Fruit fly (Drosophila melanogaster) whole organism, embryonic: ENCODE data around the gene Art3.

Experiments used
- ATbp ChIP-seq: fragments of 200-800 bp; sonication (Bioruptor generic); optimal IDR thresholded peaks from 2 replicates; lab custom pipeline; 2017; ENCODE audit warnings: missing biosample characterization, mild to moderate bottlenecking, missing genetic modification characterization, missing genetic modification reagents
- CG10366 ChIP-seq: fragments of 200-800 bp; sonication (Bioruptor generic); IDR thresholded peaks from 2 replicates; pipeline ENCODE4 v1.3.6; 2022; ENCODE audit warnings: missing biosample characterization, missing genetic modification characterization
- CG10462 ChIP-seq: fragments of 200-800 bp; sonication (Bioruptor generic); optimal IDR thresholded peaks from 2 replicates; lab custom pipeline; 2016; ENCODE audit warnings: missing biosample characterization, missing genetic modification characterization
- CG10959 ChIP-seq: fragments of 200-800 bp; sonication (Bioruptor generic); IDR thresholded peaks from 2 replicates; pipeline ENCODE4 v1.3.6; 2022; ENCODE audit warnings: missing biosample characterization, missing genetic modification characterization
- CG11085 ChIP-seq: fragments of 200-800 bp; sonication (Bioruptor generic); IDR thresholded peaks from 2 replicates; pipeline ENCODE4 v1.3.6; 2022; ENCODE audit warnings: missing biosample characterization, missing genetic modification characterization
- CG11696 ChIP-seq: fragments of 200-800 bp; sonication (Bioruptor generic); IDR thresholded peaks from 2 replicates; pipeline ENCODE4 v1.3.6; 2022; ENCODE audit warnings: missing biosample characterization, missing genetic modification characterization
- CG14860 ChIP-seq: fragments of 200-800 bp; sonication (Bioruptor generic); IDR thresholded peaks from 3 replicates; pipeline ENCODE4 v1.3.6; 2022; ENCODE audit warnings: missing biosample characterization, missing genetic modification characterization; ENCODE audit not compliant: partially characterized antibody
- CG15011 ChIP-seq: fragments of 200-800 bp; sonication (Bioruptor generic); optimal IDR thresholded peaks from 3 replicates; lab custom pipeline; 2018; ENCODE audit warnings: missing biosample characterization, mild to moderate bottlenecking, missing genetic modification characterization
- CG16779 ChIP-seq: fragments of 200-800 bp; sonication (Bioruptor generic); IDR thresholded peaks from 2 replicates; pipeline ENCODE4 v1.3.6; 2022; ENCODE audit warnings: missing biosample characterization, missing genetic modification characterization
- CG17186 ChIP-seq: fragments of 200-800 bp; sonication (Bioruptor generic); optimal IDR thresholded peaks from 3 replicates; lab custom pipeline; 2017; ENCODE audit warnings: missing biosample characterization, missing genetic modification reagents, missing genetic modification characterization
- CG2116 ChIP-seq: fragments of 200-800 bp; sonication (Bioruptor generic); optimal IDR thresholded peaks from 3 replicates; lab custom pipeline; 2018; ENCODE audit warnings: missing biosample characterization, mild to moderate bottlenecking, missing genetic modification characterization
- CG30020 ChIP-seq: fragments of 200-800 bp; optimal IDR thresholded peaks from 2 replicates; lab custom pipeline; 2019; ENCODE audit warnings: missing biosample characterization, mild to moderate bottlenecking, missing genetic modification characterization, moderate library complexity
- CG33213 ChIP-seq: fragments of 200-800 bp; sonication (Bioruptor generic); optimal IDR thresholded peaks from 3 replicates; lab custom pipeline; 2016; ENCODE audit warnings: missing biosample characterization, missing genetic modification characterization
- CG34422 ChIP-seq: fragments of 200-800 bp; sonication (Bioruptor generic); IDR thresholded peaks from 3 replicates; pipeline ENCODE4 v1.3.6; 2022; ENCODE audit warnings: missing biosample characterization, missing genetic modification characterization
- CG4282 ChIP-seq: fragments of 200-800 bp; sonication (Bioruptor generic); optimal IDR thresholded peaks from 2 replicates; lab custom pipeline; 2016; ENCODE audit warnings: missing biosample characterization, missing genetic modification characterization
- CG4328 ChIP-seq: fragments of 200-800 bp; sonication (Bioruptor generic); optimal IDR thresholded peaks from 3 replicates; lab custom pipeline; 2017; ENCODE audit warnings: missing biosample characterization, missing genetic modification reagents, missing genetic modification characterization
- CG6654 ChIP-seq: fragments of 200-800 bp; sonication (Bioruptor generic); optimal IDR thresholded peaks from 2 replicates; lab custom pipeline; 2017; ENCODE audit warnings: missing biosample characterization, mild to moderate bottlenecking, missing genetic modification characterization
- CG7745 ChIP-seq: fragments of 200-800 bp; sonication (Bioruptor generic); optimal IDR thresholded peaks from 2 replicates; lab custom pipeline; 2018; ENCODE audit warnings: missing biosample characterization, mild to moderate bottlenecking, missing genetic modification characterization, moderate library complexity
- CG7963 ChIP-seq: fragments of 200-800 bp; sonication (Bioruptor generic); IDR thresholded peaks from 3 replicates; pipeline ENCODE4 v1.3.6; 2022; ENCODE audit warnings: missing biosample characterization, missing genetic modification characterization; ENCODE audit not compliant: partially characterized antibody
- CG8290 ChIP-seq, 3 experiments: fragments of 200-800 bp; sonication (Bioruptor generic); optimal IDR thresholded peaks; 2 replicates each; lab custom pipeline; 2016 to 2019; ENCODE audit warnings: missing biosample characterization in 3 of 3, missing genetic modification characterization in 3 of 3, mild to moderate bottlenecking in 2 of 3, moderate library complexity in 1 of 3
- CG8478 ChIP-seq: fragments of >200 bp; optimal IDR thresholded peaks from 2 replicates; lab custom pipeline; 2018
- CoRest ChIP-seq: fragments of 200-800 bp; sonication (Bioruptor generic); optimal IDR thresholded peaks from 3 replicates; lab custom pipeline; 2018; ENCODE audit warnings: missing biosample characterization, mild to moderate bottlenecking, missing genetic modification characterization, moderate library complexity
- Dad ChIP-seq: fragments of 200-800 bp; sonication (Bioruptor generic); optimal IDR thresholded peaks from 3 replicates; lab custom pipeline; 2016; ENCODE audit warnings: missing biosample characterization, missing genetic modification characterization
- Ets65A ChIP-seq: fragments of 200-800 bp; sonication (Bioruptor generic); peaks from one replicate; lab custom pipeline; 2016; ENCODE audit warnings: missing biosample characterization, missing genetic modification characterization
- H2.0 ChIP-seq: fragments of 200-800 bp; sonication (Bioruptor generic); IDR thresholded peaks from 2 replicates; pipeline ENCODE4 v1.3.6; 2022; ENCODE audit warnings: missing biosample characterization, missing genetic modification characterization
- Nf-YA ChIP-seq: fragments of 200-800 bp; sonication (Bioruptor generic); IDR thresholded peaks from 2 replicates; pipeline ENCODE4 v1.3.6; 2022; ENCODE audit warnings: missing biosample characterization, missing genetic modification characterization
- Opbp ChIP-seq: fragments of 200-800 bp; sonication (Bioruptor generic); IDR thresholded peaks from 3 replicates; pipeline ENCODE4 v1.3.6; 2022; ENCODE audit warnings: missing biosample characterization, missing genetic modification characterization; ENCODE audit not compliant: partially characterized antibody
- PHDP ChIP-seq: fragments of 200-800 bp; sonication (Bioruptor generic); optimal IDR thresholded peaks from 3 replicates; lab custom pipeline; 2018; ENCODE audit warnings: missing biosample characterization, mild to moderate bottlenecking, missing genetic modification characterization, moderate library complexity
- TFAM ChIP-seq: fragments of 200-800 bp; sonication (Bioruptor generic); optimal IDR thresholded peaks from 2 replicates; lab custom pipeline; 2017; ENCODE audit warnings: missing biosample characterization, missing genetic modification characterization, inconsistent platforms
- bigmax ChIP-seq: fragments of 200-800 bp; sonication (Bioruptor generic); optimal IDR thresholded peaks from 2 replicates; lab custom pipeline; 2018; ENCODE audit warnings: missing biosample characterization, mild to moderate bottlenecking, missing genetic modification characterization
- cg ChIP-seq: fragments of 200-800 bp; sonication (Bioruptor generic); optimal IDR thresholded peaks from 3 replicates; lab custom pipeline; 2019; ENCODE audit warnings: missing biosample characterization, mild to moderate bottlenecking, missing genetic modification characterization, moderate library complexity
- corto ChIP-seq: fragments of 200-800 bp; sonication (Bioruptor generic); optimal IDR thresholded peaks from 2 replicates; lab custom pipeline; 2016; ENCODE audit warnings: missing biosample characterization, mild to moderate bottlenecking, missing genetic modification characterization, moderate library complexity
- dan ChIP-seq: fragments of 200-800 bp; sonication (Bioruptor generic); IDR thresholded peaks from 2 replicates; pipeline ENCODE4 v1.3.6; 2022; ENCODE audit warnings: missing biosample characterization, missing genetic modification characterization
- dmrt99B ChIP-seq: fragments of 200-800 bp; sonication (Bioruptor generic); optimal IDR thresholded peaks from 2 replicates; lab custom pipeline; 2018; ENCODE audit warnings: missing biosample characterization, mild to moderate bottlenecking, missing genetic modification characterization, moderate library complexity
- gce ChIP-seq: fragments of 200-800 bp; sonication (Bioruptor generic); IDR thresholded peaks from 3 replicates; pipeline ENCODE4 v1.3.6; 2022; ENCODE audit warnings: missing biosample characterization, missing genetic modification characterization
- gro ChIP-seq: fragments of 200-800 bp; sonication (Bioruptor generic); optimal IDR thresholded peaks from 2 replicates; lab custom pipeline; 2016; ENCODE audit warnings: missing biosample characterization, missing genetic modification characterization
- hbn ChIP-seq: fragments of 200-800 bp; sonication (Bioruptor generic); IDR thresholded peaks from 2 replicates; pipeline ENCODE4 v1.3.6; 2022; ENCODE audit warnings: missing biosample characterization, missing genetic modification characterization; ENCODE audit not compliant: partially characterized antibody
- ind ChIP-seq: fragments of 200-800 bp; sonication (Bioruptor generic); optimal IDR thresholded peaks from 3 replicates; lab custom pipeline; 2016; ENCODE audit warnings: missing biosample characterization, missing genetic modification characterization
- jumu ChIP-seq: fragments of 200-800 bp; sonication (Bioruptor generic); optimal IDR thresholded peaks from 3 replicates; lab custom pipeline; 2016; ENCODE audit warnings: missing biosample characterization, missing genetic modification characterization
- kay ChIP-seq: fragments of 200-800 bp; sonication (Bioruptor generic); optimal IDR thresholded peaks from 2 replicates; lab custom pipeline; 2016; ENCODE audit warnings: missing biosample characterization, missing genetic modification characterization
- mld ChIP-seq: fragments of 200-800 bp; sonication (Bioruptor generic); IDR thresholded peaks from 3 replicates; pipeline ENCODE4 v1.3.6; 2022; ENCODE audit warnings: missing biosample characterization, missing genetic modification characterization; ENCODE audit not compliant: partially characterized antibody
- nerfin-1 ChIP-seq: fragments of 200-800 bp; sonication (Bioruptor generic); optimal IDR thresholded peaks from 3 replicates; lab custom pipeline; 2019; ENCODE audit warnings: missing biosample characterization, mild to moderate bottlenecking, missing genetic modification characterization, moderate library complexity
- onecut ChIP-seq: fragments of 200-800 bp; sonication (Bioruptor generic); IDR thresholded peaks from 2 replicates; pipeline ENCODE4 v1.3.6; 2022; ENCODE audit warnings: missing biosample characterization, missing genetic modification characterization
- pros ChIP-seq: fragments of 200-800 bp; sonication (Bioruptor generic); optimal IDR thresholded peaks from 3 replicates; lab custom pipeline; 2019; ENCODE audit warnings: missing biosample characterization, mild to moderate bottlenecking, missing genetic modification characterization, moderate library complexity
- seq ChIP-seq: fragments of 200-800 bp; sonication (Bioruptor generic); IDR thresholded peaks from 2 replicates; pipeline ENCODE4 v1.3.6; 2022; ENCODE audit warnings: missing biosample characterization, missing genetic modification characterization
- sna ChIP-seq: fragments of 200-800 bp; sonication (Bioruptor generic); IDR thresholded peaks from 2 replicates; pipeline ENCODE4 v1.3.6; 2022; ENCODE audit warnings: missing biosample characterization, missing genetic modification characterization; ENCODE audit not compliant: partially characterized antibody
- sr ChIP-seq: fragments of 200-800 bp; sonication (Bioruptor generic); IDR thresholded peaks from 3 replicates; pipeline ENCODE4 v1.3.6; 2022; ENCODE audit warnings: missing biosample characterization, missing genetic modification characterization
- stwl ChIP-seq: fragments of 200-800 bp; sonication (Bioruptor generic); optimal IDR thresholded peaks from 3 replicates; lab custom pipeline; 2018; ENCODE audit warnings: missing biosample characterization, mild to moderate bottlenecking, missing genetic modification characterization, moderate library complexity
- tio ChIP-seq: fragments of 200-800 bp; sonication (Bioruptor generic); optimal IDR thresholded peaks from 2 replicates; lab custom pipeline; 2017; ENCODE audit warnings: missing biosample characterization, missing genetic modification characterization, inconsistent platforms
- tll ChIP-seq, 2 experiments: fragments of 200-800 bp in 1 of 2; fragments of >200 bp in 1 of 2; sonication (Bioruptor generic) in 1 of 2; optimal IDR thresholded peaks; 2 replicates each; lab custom pipeline; 2017 to 2019; ENCODE audit warnings: missing biosample characterization in 2 of 2, missing genetic modification characterization in 2 of 2, mild to moderate bottlenecking in 1 of 2, moderate library complexity in 1 of 2

Gene Art3

dm6 chr3R:15275158-15275623 is 46.0 kb upstream of the Art3 start, which contains the start of the genes Cp190 and CG4338 (continued):
- TF ChIP-seq CG7745 (tag; lab: Kevin White, UChicago) = peak; percentile 80
- TF ChIP-seq CG11696 = peak; percentile 80
- peak; percentile 80 for TF ChIP-seq Opbp (GFP tag; lab: Robert Waterston, UW)
- peak; percentile 99 for TF ChIP-seq Ets65A
- TF ChIP-seq seq = peak; percentile 96
- peak; percentile 98 for TF ChIP-seq CG4328 (GFP tag; lab: Kevin White, UChicago)
- peak; percentile 98 for TF ChIP-seq ind (GFP tag; lab: Kevin White, UChicago)
- peak; percentile 91 for TF ChIP-seq CG17186 (GFP tag; lab: Kevin White, UChicago)
- TF ChIP-seq tio (GFP tag; lab: Kevin White, UChicago) = no peak
- peak; percentile 87 for TF ChIP-seq stwl (tag; lab: Kevin White, UChicago)
- peak; percentile 88 for TF ChIP-seq CG6654
- peak; percentile 95 for TF ChIP-seq CG10959 (GFP tag; lab: Robert Waterston, UW)
- TF ChIP-seq dan (GFP tag; lab: Robert Waterston, UW) = peak; percentile 90
- peak; percentile 88 for TF ChIP-seq pros (GFP tag; lab: Kevin White, UChicago)
- peak; percentile 93 for TF ChIP-seq onecut
- peak; percentile 68; the same call in 2 of the 3 replicates for TF ChIP-seq CG7963
- peak; percentile 45; the same call in 1 of the 3 replicates for TF ChIP-seq mld (GFP tag; lab: Robert Waterston, UW)
- peak; percentile 87 for TF ChIP-seq gro
- TF ChIP-seq bigmax = peak; percentile 72
- TF ChIP-seq CG16779 (GFP tag; lab: Robert Waterston, UW) = peak; percentile 88
- no peak; the same call in 1 of the 2 replicates for TF ChIP-seq sna (GFP tag; lab: Robert Waterston, UW)
- TF ChIP-seq dmrt99B (tag; lab: Kevin White, UChicago) = peak; percentile 98
- peak; percentile 95 for TF ChIP-seq H2.0 (GFP tag; lab: Robert Waterston, UW)
- TF ChIP-seq TFAM (GFP tag; lab: Kevin White, UChicago) = peak; percentile 86
- TF ChIP-seq CG10366 (GFP tag; lab: Robert Waterston, UW) = peak; percentile 94
- TF ChIP-seq sr (GFP tag; lab: Robert Waterston, UW) = peak; percentile 51; the same call in 1 of the 3 replicates
- peak; percentile 61 for TF ChIP-seq CG14860 (GFP tag; lab: Robert Waterston, UW)
- TF ChIP-seq CG4282 (GFP tag; lab: Kevin White, UChicago) = no peak
- TF ChIP-seq ATbp (GFP tag; lab: Kevin White, UChicago) = peak; percentile 96
- peak; percentile 95 for TF ChIP-seq CG10462
- TF ChIP-seq PHDP (tag; lab: Kevin White, UChicago) = peak; percentile 99
- peak; percentile 85 for TF ChIP-seq CG33213
- peak; percentile 58 for TF ChIP-seq hbn (GFP tag; lab: Robert Waterston, UW)
- peak; percentile 86 for TF ChIP-seq jumu (GFP tag; lab: Kevin White, UChicago)
- TF ChIP-seq CG15011 (GFP tag; lab: Kevin White, UChicago) = peak; percentile 96
- peak; percentile 83 to 87 for TF ChIP-seq tll (GFP tag; optimal IDR thresholded peaks at IDR 0.05; lab: Kevin White, UChicago)
- TF ChIP-seq kay (GFP tag; lab: Kevin White, UChicago) = peak; percentile 95
- peak; percentile 92 for TF ChIP-seq CG11085
- TF ChIP-seq Dad (GFP tag; lab: Kevin White, UChicago) = peak; percentile 87
- TF ChIP-seq CoRest (tag; lab: Kevin White, UChicago) = peak; percentile 100
- peak; percentile 96 for TF ChIP-seq CG8290 (GFP tag; optimal IDR thresholded peaks at IDR 0.05; lab: Kevin White, UChicago)
- TF ChIP-seq CG8290 (tag; optimal IDR thresholded peaks at IDR 0.05; lab: Kevin White, UChicago) = peak; percentile 90
- TF ChIP-seq CG8478 = no peak
- peak; percentile 10 for TF ChIP-seq cg (GFP tag; lab: Kevin White, UChicago)
- peak; percentile 93 for TF ChIP-seq CG30020 (tag; lab: Kevin White, UChicago)
- peak; percentile 94 for TF ChIP-seq gce (GFP tag; lab: Robert Waterston, UW)
- TF ChIP-seq CG34422 (GFP tag; lab: Robert Waterston, UW) = peak; percentile 96
- TF ChIP-seq Nf-YA (GFP tag; lab: Robert Waterston, UW) = peak; percentile 87
- TF ChIP-seq CG2116 (GFP tag; lab: Kevin White, UChicago) = peak; percentile 99
- TF ChIP-seq nerfin-1 (tag; lab: Kevin White, UChicago) = peak; percentile 98
- no peak for TF ChIP-seq corto
